Worm (Caenorhabditis elegans) whole organism, L4 larva: ENCODE measurements around the gene M03B6.5.
A peak's percentile ranks its signal among the peaks of the same experiment; 100 is the strongest.

Experiments
- F26F4.8 ChIP-seq: fragments of 200-800 bp; sonication (Bioruptor generic); conservative IDR thresholded peaks from 2 replicates; pipeline ENCODE4 v1.3.6; 2022; ENCODE audit warnings: missing genetic modification characterization, missing compliant biosample characterization
- F37D6.2 ChIP-seq: sonication (generic microtip); optimal IDR thresholded peaks from 2 replicates; lab custom pipeline; 2016; ENCODE audit warnings: mild to moderate bottlenecking, missing genetic modification characterization, missing compliant biosample characterization
- F44E2.7 ChIP-seq: fragments of 200-800 bp; sonication (Bioruptor generic); IDR thresholded peaks from 2 replicates; pipeline ENCODE4 v2.1.2; 2022; ENCODE audit warnings: missing genetic modification characterization, missing compliant biosample characterization
- F49E8.2 ChIP-seq: sonication (generic microtip); optimal IDR thresholded peaks from 2 replicates; lab custom pipeline; 2016; ENCODE audit warnings: missing compliant biosample characterization, mild to moderate bottlenecking, missing genetic modification characterization, borderline replicate concordance
- T26A8.4 ChIP-seq: fragments of 200-800 bp; sonication (Bioruptor generic); IDR thresholded peaks from 2 replicates; pipeline ENCODE4 v1.3.6; 2022; ENCODE audit warnings: missing genetic modification characterization, missing compliant biosample characterization
- Y5F2A.4 ChIP-seq: fragments of 200-800 bp; sonication (Bioruptor generic); optimal IDR thresholded peaks from 2 replicates; lab custom pipeline; 2018; ENCODE audit warnings: mild to moderate bottlenecking, missing genetic modification characterization, missing compliant biosample characterization
- ZK337.2 ChIP-seq: fragments of 200-800 bp; sonication (Bioruptor generic); IDR thresholded peaks from 2 replicates; pipeline ENCODE4 v1.3.6; 2022; ENCODE audit warnings: missing genetic modification reagents, missing genetic modification characterization, missing compliant biosample characterization
- aha-1 ChIP-seq: fragments of 150-350 bp; peaks from one replicate; lab custom pipeline; 2014; ENCODE audit warnings: missing biosample characterization, missing genetic modification characterization
- aly-2 ChIP-seq: sonication (generic microtip); optimal IDR thresholded peaks from 2 replicates; lab custom pipeline; 2018; ENCODE audit warnings: missing biosample characterization, missing genetic modification characterization
- ama-1 ChIP-seq: fragments of 150-350 bp; optimal IDR thresholded peaks from 2 replicates; lab custom pipeline; 2014; ENCODE audit warnings: inconsistent platforms, mixed read lengths
- attf-4 ChIP-seq: sonication (generic microtip); optimal IDR thresholded peaks from 3 replicates; lab custom pipeline; 2017; ENCODE audit warnings: missing biosample characterization, missing genetic modification characterization
- ceh-44 ChIP-seq: fragments of 200-800 bp; sonication (Bioruptor generic); IDR thresholded peaks from 2 replicates; pipeline ENCODE4 v1.3.6; 2022; ENCODE audit warnings: missing genetic modification reagents, missing genetic modification characterization, missing compliant biosample characterization
- ceh-62 ChIP-seq: sonication (generic microtip); optimal IDR thresholded peaks from 2 replicates; lab custom pipeline; 2017; ENCODE audit warnings: missing biosample characterization, missing genetic modification characterization
- daf-19 ChIP-seq: fragments of 200-800 bp; sonication (Bioruptor generic); conservative IDR thresholded peaks from 2 replicates; pipeline ENCODE4 v1.3.6; 2022; ENCODE audit warnings: missing genetic modification characterization, missing compliant biosample characterization
- daf-8 ChIP-seq: fragments of 200-800 bp; sonication (Bioruptor generic); IDR thresholded peaks from 2 replicates; pipeline ENCODE4 v1.3.6; 2022; ENCODE audit warnings: missing genetic modification characterization, missing compliant biosample characterization
- dve-1 ChIP-seq: sonication (generic microtip); optimal IDR thresholded peaks from 2 replicates; lab custom pipeline; 2017; ENCODE audit warnings: antibody characterized with exemption, mild to moderate bottlenecking, missing genetic modification characterization, missing compliant biosample characterization; ENCODE audit not compliant: insufficient read depth
- fos-1 ChIP-seq: fragments of 150-350 bp; optimal IDR thresholded peaks from 2 replicates; lab custom pipeline; 2014; ENCODE audit warnings: missing biosample characterization, missing genetic modification characterization
- hlh-11 ChIP-seq: fragments of 200-800 bp; sonication (Bioruptor generic); optimal IDR thresholded peaks from 2 replicates; lab custom pipeline; 2018; ENCODE audit warnings: mild to moderate bottlenecking, missing genetic modification characterization, missing compliant biosample characterization
- lin-15B ChIP-seq: fragments of 150-350 bp; sonication (generic microtip); optimal IDR thresholded peaks from 3 replicates; lab custom pipeline; 2014; ENCODE audit warnings: missing biosample characterization, missing genetic modification characterization
- lin-29 ChIP-seq: fragments of 200-800 bp; sonication (Bioruptor generic); IDR thresholded peaks from 2 replicates; pipeline ENCODE4 v1.3.6; 2022; ENCODE audit warnings: missing genetic modification reagents, missing genetic modification characterization, missing compliant biosample characterization
- lin-39 ChIP-seq: fragments of 150-350 bp; optimal IDR thresholded peaks from 2 replicates; lab custom pipeline; 2014; ENCODE audit warnings: missing biosample characterization, missing genetic modification reagents, missing genetic modification characterization
- nhr-10 ChIP-seq: fragments of 150-350 bp; optimal IDR thresholded peaks from 2 replicates; lab custom pipeline; 2014; ENCODE audit warnings: missing biosample characterization, missing genetic modification characterization
- nhr-237 ChIP-seq: sonication (generic microtip); optimal IDR thresholded peaks from 2 replicates; lab custom pipeline; 2017; ENCODE audit warnings: missing biosample characterization, missing genetic modification characterization
- nhr-28 ChIP-seq: fragments of 150-350 bp; optimal IDR thresholded peaks from 2 replicates; lab custom pipeline; 2014; ENCODE audit warnings: missing biosample characterization, missing genetic modification characterization
- nhr-76 ChIP-seq: fragments of 150-350 bp; optimal IDR thresholded peaks from 2 replicates; lab custom pipeline; 2014; ENCODE audit warnings: missing biosample characterization, missing genetic modification characterization
- php-3 ChIP-seq: fragments of 200-800 bp; sonication (Bioruptor generic); IDR thresholded peaks from 2 replicates; pipeline ENCODE4 v1.3.6; 2022; ENCODE audit warnings: missing genetic modification reagents, missing genetic modification characterization, missing compliant biosample characterization
- pqm-1 ChIP-seq: sonication (generic microtip); optimal IDR thresholded peaks from 2 replicates; lab custom pipeline; 2017; ENCODE audit warnings: missing biosample characterization, missing genetic modification characterization
- rbr-2 ChIP-seq: sonication (generic microtip); optimal IDR thresholded peaks from 2 replicates; lab custom pipeline; 2016; ENCODE audit warnings: missing genotype, missing genetic modification characterization, missing compliant biosample characterization
- snpc-1.2 ChIP-seq: fragments of 200-800 bp; sonication (Bioruptor generic); IDR thresholded peaks from 2 replicates; pipeline ENCODE4 v1.3.6; 2022; ENCODE audit warnings: missing genetic modification reagents, missing genetic modification characterization, missing compliant biosample characterization
- tag-97 ChIP-seq: fragments of 200-800 bp; sonication (Bioruptor generic); IDR thresholded peaks from 2 replicates; pipeline ENCODE4 v1.3.6; 2022; ENCODE audit warnings: missing genetic modification characterization, missing compliant biosample characterization
- tra-1 ChIP-seq: fragments of 200-800 bp; sonication (Bioruptor generic); IDR thresholded peaks from 2 replicates; pipeline ENCODE4 v1.3.6; 2022; ENCODE audit warnings: missing genetic modification reagents, missing genetic modification characterization, missing compliant biosample characterization
- unc-62 ChIP-seq, 3 experiments: fragments of 150-350 bp in 1 of 3; sonication (generic microtip); optimal IDR thresholded peaks in 2 of 3; peaks in 1 of 3; 1 replicate in 1 of 3; 2 replicates in 2 of 3; lab custom pipeline; 2014 to 2017; ENCODE audit warnings: missing biosample characterization in 3 of 3, missing genetic modification characterization in 3 of 3, missing genetic modification reagents in 3 of 3, missing genotype in 1 of 3
- zfp-3 ChIP-seq: fragments of 200-800 bp; sonication (Bioruptor generic); conservative IDR thresholded peaks from 2 replicates; pipeline ENCODE4 v1.3.6; 2022; ENCODE audit warnings: missing genetic modification reagents, missing genetic modification characterization, missing compliant biosample characterization

The M03B6.5 gene

ce11 chrX:13850359-13850758, 6.6 kb downstream of the M03B6.5 start (continued):
- peak; percentile 95 for TF ChIP-seq tra-1
- TF ChIP-seq php-3 (GFP tag; lab: Robert Waterston, UW) = peak; percentile 91
- TF ChIP-seq ZK337.2 (GFP tag; lab: Robert Waterston, UW) = no peak
- no peak for TF ChIP-seq zfp-3 (GFP tag; lab: Robert Waterston, UW)
- TF ChIP-seq pqm-1 (tag; lab: Kevin White, UChicago) = peak; percentile 41
- TF ChIP-seq lin-15B (tag; lab: Kevin White, UChicago) = no peak
- no peak for TF ChIP-seq unc-62 (GFP tag; optimal IDR thresholded peaks at IDR 0.05 in 1 of 2; lab: Kevin White, UChicago)
- no peak for TF ChIP-seq unc-62 (tag; optimal IDR thresholded peaks at IDR 0.05; lab: Kevin White, UChicago)
- no peak for TF ChIP-seq F49E8.2 (tag; lab: Kevin White, UChicago)

ce11 chrX:13851590-13851989, 7.8 kb downstream of the M03B6.5 start:
- TF ChIP-seq hlh-11 (tag; lab: Kevin White, UChicago) (peak; percentile 14), ceh-44 (GFP tag; lab: Robert Waterston, UW) (no peak), dve-1 (tag; lab: Kevin White, UChicago) (peak; percentile 11), unc-62 (GFP tag; optimal IDR thresholded peaks at IDR 0.05 in 1 of 2; lab: Kevin White, UChicago) (peak in 1 of 2 experiments; percentile 94), unc-62 (tag; optimal IDR thresholded peaks at IDR 0.05; lab: Kevin White, UChicago) (no peak)

DNA sequence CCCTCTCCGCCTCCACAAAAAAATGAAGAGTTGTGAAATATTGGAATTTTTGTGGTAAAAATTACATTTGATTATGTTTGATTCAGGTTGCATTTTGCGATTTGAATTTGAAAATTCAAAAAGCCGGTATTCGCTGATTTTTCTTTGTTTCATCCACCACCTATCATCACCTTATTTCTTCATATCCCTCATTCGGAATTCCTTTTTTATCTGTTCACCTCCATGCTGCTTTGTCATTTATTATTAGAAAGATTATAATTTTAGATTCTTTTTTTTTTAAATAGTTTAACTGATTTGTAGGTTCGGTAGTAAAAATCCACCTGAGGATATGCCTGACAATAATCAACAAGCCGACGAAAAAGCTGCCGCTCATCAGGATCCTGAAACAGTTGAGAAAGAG, 8.8 kb downstream of the M03B6.5 start, which contains the start of gene mct-3:
Gene mct-3 (plus strand): TSS at position 301 of the 400 bp plus-strand sequence.
- TF ChIP-seq aha-1 (tag; lab: Kevin White, UChicago) = peak; percentile 13
- TF ChIP-seq tag-97 (GFP tag; lab: Robert Waterston, UW) = no peak

DNA sequence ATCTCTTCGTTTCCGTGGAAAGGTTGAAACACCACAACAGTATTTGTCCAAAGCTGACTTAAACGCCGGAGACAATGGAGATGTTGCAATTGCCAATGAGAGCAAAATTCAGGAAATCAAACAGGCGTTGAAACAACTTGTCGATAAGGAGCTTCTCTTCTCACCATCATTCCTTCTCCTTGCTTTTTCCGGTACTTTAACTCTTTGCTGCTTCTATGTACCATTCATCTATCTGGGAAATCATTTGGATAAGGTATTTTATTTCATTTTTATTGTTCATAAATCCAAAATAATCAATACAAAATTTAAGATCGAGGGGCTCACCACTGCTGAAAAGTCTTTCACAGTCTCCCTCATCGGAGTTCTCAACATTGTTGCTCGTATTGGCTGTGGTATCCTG, 12.2 kb downstream of the M03B6.5 start:
- no peak for TF ChIP-seq nhr-10
- peak; percentile 27 for TF ChIP-seq aha-1 (tag; lab: Kevin White, UChicago)
- TF ChIP-seq ama-1 (lab: Kevin White, UChicago) = no peak
- no peak for TF ChIP-seq nhr-76 (tag; lab: Kevin White, UChicago)

ce11 chrX:13858693-13859092, 14.9 kb downstream of the M03B6.5 start, which contains the start of gene M03B6.4:
Gene M03B6.4, plus strand, starts transcription at chrX:13858841.
- TF ChIP-seq nhr-237 (tag; lab: Kevin White, UChicago) (no peak), nhr-76 (tag; lab: Kevin White, UChicago) (no peak), pqm-1 (tag; lab: Kevin White, UChicago) (peak; percentile 27), F44E2.7 (no peak), php-3 (GFP tag; lab: Robert Waterston, UW) (no peak), lin-29 (GFP tag; lab: Robert Waterston, UW) (no peak), lin-15B (tag; lab: Kevin White, UChicago) (no peak), ceh-62 (tag; lab: Kevin White, UChicago) (no peak), aly-2 (tag; lab: Kevin White, UChicago) (no peak), daf-19 (GFP tag; lab: Robert Waterston, UW) (no peak), rbr-2 (tag; lab: Kevin White, UChicago) (no peak), F26F4.8 (GFP tag; lab: Robert Waterston, UW) (no peak), lin-39 (no peak), dve-1 (tag; lab: Kevin White, UChicago) (no peak), T26A8.4 (GFP tag; lab: Robert Waterston, UW) (no peak), F37D6.2 (tag; lab: Kevin White, UChicago) (no peak), fos-1 (tag; lab: Kevin White, UChicago) (no peak), snpc-1.2 (GFP tag; lab: Robert Waterston, UW) (no peak), aha-1 (tag; lab: Kevin White, UChicago) (peak; percentile 30), nhr-28 (tag; lab: Kevin White, UChicago) (peak; percentile 23), daf-8 (no peak), attf-4 (tag; lab: Kevin White, UChicago) (no peak), ceh-44 (GFP tag; lab: Robert Waterston, UW) (no peak), Y5F2A.4 (GFP tag; lab: Kevin White, UChicago) (no peak), nhr-10 (no peak)
